Fruit fly (Drosophila melanogaster) whole organism, embryonic: Measurements from ENCODE around the gene CG12655.

Experiments used
- ATbp ChIP-seq: fragments of 200-800 bp; sonication (Bioruptor generic); optimal IDR thresholded peaks from 2 replicates; lab custom pipeline; 2017; ENCODE audit warnings: missing biosample characterization, mild to moderate bottlenecking, missing genetic modification characterization, missing genetic modification reagents
- Antp ChIP-seq: fragments of 200-800 bp; sonication (Bioruptor generic); optimal IDR thresholded peaks from 3 replicates; lab custom pipeline; 2016; ENCODE audit warnings: missing biosample characterization, missing genetic modification characterization
- Atf6 ChIP-seq: fragments of 200-800 bp; sonication (Bioruptor generic); IDR thresholded peaks from 2 replicates; pipeline ENCODE4 v1.3.6; 2022; ENCODE audit warnings: missing biosample characterization, missing genetic modification characterization
- CG12155 ChIP-seq: fragments of 200-800 bp; sonication (Bioruptor generic); optimal IDR thresholded peaks from 3 replicates; lab custom pipeline; 2016; ENCODE audit warnings: missing biosample characterization, missing genetic modification characterization
- CG12219 ChIP-seq: fragments of 200-800 bp; sonication (Bioruptor generic); optimal IDR thresholded peaks from 3 replicates; lab custom pipeline; 2018; ENCODE audit warnings: missing biosample characterization, mild to moderate bottlenecking, missing genetic modification characterization
- CG1233 ChIP-seq: fragments of 200-800 bp; sonication (Bioruptor generic); optimal IDR thresholded peaks from 4 replicates; lab custom pipeline; 2018; ENCODE audit warnings: missing biosample characterization, mild to moderate bottlenecking, missing genetic modification characterization
- CG12659 ChIP-seq: fragments of 200-800 bp; sonication (Bioruptor generic); optimal IDR thresholded peaks from 3 replicates; lab custom pipeline; 2017; ENCODE audit warnings: mild to moderate bottlenecking, missing biosample characterization, missing genetic modification reagents, missing genetic modification characterization
- CG12942 ChIP-seq: fragments of 200-800 bp; sonication (Bioruptor generic); optimal IDR thresholded peaks from 3 replicates; lab custom pipeline; 2016; ENCODE audit warnings: missing biosample characterization, missing genetic modification characterization
- CG14014 ChIP-seq: fragments of 200-800 bp; sonication (Bioruptor generic); IDR thresholded peaks from 2 replicates; pipeline ENCODE4 v1.3.6; 2022; ENCODE audit warnings: missing biosample characterization, missing genetic modification characterization
- CG14050 ChIP-seq: fragments of 200-800 bp; sonication (Bioruptor generic); IDR thresholded peaks from 3 replicates; pipeline ENCODE4 v1.3.6; 2022; ENCODE audit warnings: missing biosample characterization, missing genetic modification characterization
- CG17385 ChIP-seq: fragments of 200-800 bp; sonication (Bioruptor generic); optimal IDR thresholded peaks from 3 replicates; lab custom pipeline; 2018; ENCODE audit warnings: missing biosample characterization, mild to moderate bottlenecking, missing genetic modification characterization
- CG17802 ChIP-seq: fragments of 200-800 bp; sonication (Bioruptor generic); optimal IDR thresholded peaks from 2 replicates; lab custom pipeline; 2018; ENCODE audit warnings: missing biosample characterization, mild to moderate bottlenecking, missing genetic modification characterization, moderate library complexity
- CG18619 ChIP-seq: fragments of 200-800 bp; sonication (Bioruptor generic); optimal IDR thresholded peaks from 3 replicates; lab custom pipeline; 2017; ENCODE audit warnings: missing biosample characterization, mild to moderate bottlenecking, missing genetic modification characterization
- CG30403 ChIP-seq: fragments of 200-800 bp; sonication (Bioruptor generic); optimal IDR thresholded peaks from 3 replicates; lab custom pipeline; 2016; ENCODE audit warnings: missing biosample characterization, missing genetic modification characterization
- CG32532 ChIP-seq: fragments of 200-800 bp; sonication (Bioruptor generic); IDR thresholded peaks from 2 replicates; pipeline ENCODE4 v1.3.6; 2022; ENCODE audit warnings: missing biosample characterization, missing genetic modification characterization
- CG32772 ChIP-seq: fragments of 200-800 bp; sonication (Bioruptor generic); IDR thresholded peaks from 2 replicates; pipeline ENCODE4 v1.3.6; 2022; ENCODE audit warnings: missing biosample characterization, missing genetic modification characterization
- CG3407 ChIP-seq: fragments of 200-800 bp; sonication (Bioruptor generic); optimal IDR thresholded peaks from 2 replicates; lab custom pipeline; 2018; ENCODE audit warnings: missing biosample characterization, mild to moderate bottlenecking, missing genetic modification characterization
- CG4730 ChIP-seq: fragments of 200-800 bp; sonication (Bioruptor generic); IDR thresholded peaks from 2 replicates; pipeline ENCODE4 v1.3.6; 2022; ENCODE audit warnings: missing biosample characterization, missing genetic modification characterization
- CG8388 ChIP-seq: fragments of 200-800 bp; sonication (Bioruptor generic); optimal IDR thresholded peaks from 2 replicates; lab custom pipeline; 2019; ENCODE audit warnings: missing biosample characterization, mild to moderate bottlenecking, missing genetic modification characterization, moderate library complexity
- CG9215 ChIP-seq: fragments of 200-800 bp; sonication (Bioruptor generic); IDR thresholded peaks from 2 replicates; pipeline ENCODE4 v1.3.6; 2022; ENCODE audit warnings: missing biosample characterization, missing genetic modification characterization
- CTCF ChIP-seq: fragments of 200-800 bp; sonication (Bioruptor generic); optimal IDR thresholded peaks from 2 replicates; lab custom pipeline; 2017; ENCODE audit warnings: missing biosample characterization, mild to moderate bottlenecking, missing genetic modification characterization, moderate library complexity
- Camta ChIP-seq: fragments of 200-800 bp; sonication (Bioruptor generic); optimal IDR thresholded peaks from 2 replicates; lab custom pipeline; 2016; ENCODE audit warnings: missing biosample characterization, missing genetic modification characterization
- Chrac-16 ChIP-seq: fragments of 200-800 bp; sonication (Bioruptor generic); optimal IDR thresholded peaks from 3 replicates; lab custom pipeline; 2016; ENCODE audit warnings: missing biosample characterization, missing genetic modification characterization
- D19A ChIP-seq: fragments of 200-800 bp; optimal IDR thresholded peaks from 3 replicates; lab custom pipeline; 2019; ENCODE audit warnings: missing biosample characterization, mild to moderate bottlenecking, missing genetic modification characterization, moderate library complexity
- Dad ChIP-seq: fragments of 200-800 bp; sonication (Bioruptor generic); optimal IDR thresholded peaks from 3 replicates; lab custom pipeline; 2016; ENCODE audit warnings: missing biosample characterization, missing genetic modification characterization
- Dek ChIP-seq: fragments of 200-800 bp; sonication (Bioruptor generic); optimal IDR thresholded peaks from 3 replicates; lab custom pipeline; 2019; ENCODE audit warnings: missing biosample characterization, mild to moderate bottlenecking, missing genetic modification characterization, moderate library complexity
- Drgx ChIP-seq: fragments of 200-800 bp; sonication (Bioruptor generic); IDR thresholded peaks from 2 replicates; pipeline ENCODE4 v1.3.6; 2022; ENCODE audit warnings: missing biosample characterization, missing genetic modification characterization
- H2.0 ChIP-seq: fragments of 200-800 bp; sonication (Bioruptor generic); IDR thresholded peaks from 2 replicates; pipeline ENCODE4 v1.3.6; 2022; ENCODE audit warnings: missing biosample characterization, missing genetic modification characterization
- HLH54F ChIP-seq: fragments of 200-800 bp; sonication (Bioruptor generic); optimal IDR thresholded peaks from 3 replicates; lab custom pipeline; 2016; ENCODE audit warnings: missing biosample characterization, missing genetic modification characterization
- HmgZ ChIP-seq: fragments of 200-800 bp; sonication (Bioruptor generic); optimal IDR thresholded peaks from 2 replicates; lab custom pipeline; 2018; ENCODE audit warnings: missing biosample characterization, mild to moderate bottlenecking, missing genetic modification characterization
- MESR4 ChIP-seq: fragments of 200-800 bp; sonication (Bioruptor generic); optimal IDR thresholded peaks from 2 replicates; lab custom pipeline; 2018; ENCODE audit warnings: missing biosample characterization, mild to moderate bottlenecking, missing genetic modification characterization, moderate library complexity
- Med ChIP-seq: fragments of 200-800 bp; sonication (Bioruptor generic); peaks from one replicate; lab custom pipeline; 2016; ENCODE audit warnings: missing biosample characterization, missing genetic modification characterization, mild to moderate bottlenecking, inconsistent platforms, moderate library complexity
- Myb ChIP-seq: fragments of 200-800 bp; sonication (Bioruptor generic); optimal IDR thresholded peaks from 2 replicates; lab custom pipeline; 2016; ENCODE audit warnings: missing biosample characterization, missing genetic modification characterization
- Oli ChIP-seq: fragments of 200-800 bp; sonication (Bioruptor generic); optimal IDR thresholded peaks from 2 replicates; lab custom pipeline; 2018; ENCODE audit warnings: missing biosample characterization, mild to moderate bottlenecking, missing genetic modification characterization, moderate library complexity
- Side ChIP-seq: fragments of 200-800 bp; sonication (Bioruptor generic); optimal IDR thresholded peaks from 2 replicates; lab custom pipeline; 2016; ENCODE audit warnings: missing biosample characterization, missing genetic modification characterization
- Ssrp ChIP-seq: fragments of 200-800 bp; sonication (Bioruptor generic); optimal IDR thresholded peaks from 2 replicates; lab custom pipeline; 2018; ENCODE audit warnings: missing biosample characterization, mild to moderate bottlenecking, missing genetic modification characterization, moderate library complexity
- Tbp ChIP-seq: fragments of >200 bp; optimal IDR thresholded peaks from 2 replicates; lab custom pipeline; 2018; ENCODE audit warnings: missing biosample characterization, missing genetic modification characterization
- al ChIP-seq: fragments of 200-800 bp; sonication (Bioruptor generic); IDR thresholded peaks from 2 replicates; pipeline ENCODE4 v1.3.6; 2022; ENCODE audit warnings: missing biosample characterization, missing genetic modification characterization
- cad ChIP-seq: fragments of >200 bp; optimal IDR thresholded peaks from 2 replicates; lab custom pipeline; 2017; ENCODE audit warnings: missing biosample characterization, missing genetic modification characterization
- crol ChIP-seq: fragments of 200-800 bp; sonication (Bioruptor generic); IDR thresholded peaks from 2 replicates; pipeline ENCODE4 v1.3.6; 2022; ENCODE audit warnings: missing biosample characterization, missing genetic modification characterization
- eve ChIP-seq, 2 experiments: fragments of >200 bp; optimal IDR thresholded peaks; 2 replicates each; lab custom pipeline; 2017; ENCODE audit warnings: missing biosample characterization in 2 of 2, missing genetic modification characterization in 2 of 2
- fd3F ChIP-seq: fragments of 200-800 bp; sonication (Bioruptor generic); optimal IDR thresholded peaks from 2 replicates; lab custom pipeline; 2018; ENCODE audit warnings: missing biosample characterization, mild to moderate bottlenecking, missing genetic modification characterization, moderate library complexity
- grau ChIP-seq: fragments of 200-800 bp; optimal IDR thresholded peaks from 3 replicates; lab custom pipeline; 2019; ENCODE audit warnings: missing biosample characterization, mild to moderate bottlenecking, missing genetic modification characterization, moderate library complexity
- lab ChIP-seq: fragments of 200-800 bp; sonication (Bioruptor generic); optimal IDR thresholded peaks from 3 replicates; lab custom pipeline; 2017; ENCODE audit warnings: missing biosample characterization, missing genetic modification characterization, mild to moderate bottlenecking, moderate library complexity, missing genetic modification reagents
- nmo ChIP-seq: fragments of 200-800 bp; sonication (Bioruptor generic); optimal IDR thresholded peaks from 2 replicates; lab custom pipeline; 2018; ENCODE audit warnings: missing biosample characterization, mild to moderate bottlenecking, missing genetic modification characterization, moderate library complexity
- pan ChIP-seq, 4 experiments: fragments of >200 bp in 3 of 4; fragments of 200-800 bp in 1 of 4; sonication (Bioruptor generic) in 1 of 4; optimal IDR thresholded peaks in 3 of 4; IDR thresholded peaks in 1 of 4; 2 replicates each; pipeline versions ENCODE4 v1.3.6 to Lab custom; 2017 to 2022; ENCODE audit warnings: missing biosample characterization in 2 of 4, missing genetic modification characterization in 2 of 4, mixed read lengths in 1 of 4
- pzg ChIP-seq: fragments of 200-800 bp; sonication (Bioruptor generic); optimal IDR thresholded peaks from 3 replicates; lab custom pipeline; 2018; ENCODE audit warnings: missing biosample characterization, mild to moderate bottlenecking, missing genetic modification characterization, moderate library complexity
- tio ChIP-seq: fragments of 200-800 bp; sonication (Bioruptor generic); optimal IDR thresholded peaks from 2 replicates; lab custom pipeline; 2017; ENCODE audit warnings: missing biosample characterization, missing genetic modification characterization, inconsistent platforms
- trh ChIP-seq: fragments of 200-800 bp; sonication (Bioruptor generic); optimal IDR thresholded peaks from 2 replicates; lab custom pipeline; 2016; ENCODE audit warnings: missing biosample characterization, missing genetic modification characterization
- twi ChIP-seq: fragments of 200-800 bp; optimal IDR thresholded peaks from 2 replicates; lab custom pipeline; 2019; ENCODE audit warnings: missing biosample characterization, mild to moderate bottlenecking, missing genetic modification characterization, moderate library complexity
- unpg ChIP-seq: fragments of 200-800 bp; sonication (Bioruptor generic); optimal IDR thresholded peaks from 3 replicates; lab custom pipeline; 2018; ENCODE audit warnings: missing biosample characterization, mild to moderate bottlenecking, missing genetic modification characterization, moderate library complexity

The CG12655 gene

DNA sequence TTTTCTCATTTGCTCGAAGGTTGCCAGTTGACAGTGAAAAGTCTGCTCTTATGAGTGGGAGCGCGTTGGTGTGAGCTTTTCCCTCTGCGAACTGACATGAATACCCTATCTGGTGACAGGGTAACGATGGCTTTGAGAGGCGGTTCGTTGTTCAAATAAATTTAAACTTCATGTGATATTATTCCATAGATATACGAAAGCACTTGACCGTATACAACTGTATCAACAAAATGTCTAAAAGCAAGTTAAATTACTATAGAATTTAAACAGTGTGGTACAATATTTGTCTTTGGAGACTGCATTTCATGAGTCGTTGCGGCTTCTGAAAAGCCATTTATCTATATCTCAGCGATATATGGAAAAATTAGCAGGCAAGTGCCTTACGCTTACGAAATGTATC, 5.0 kb upstream of the CG12655 start (continued):
- TF ChIP-seq CG3407 (GFP tag; lab: Kevin White, UChicago) (no peak), CG14014 (no peak), HLH54F (GFP tag; lab: Kevin White, UChicago) (peak; percentile 23), D19A (tag; lab: Kevin White, UChicago) (peak; percentile 79), CG30403 (GFP tag; lab: Kevin White, UChicago) (peak; percentile 41), trh (GFP tag; lab: Kevin White, UChicago) (no peak), Chrac-16 (GFP tag; lab: Kevin White, UChicago) (peak; percentile 17), nmo (peak; percentile 42), unpg (GFP tag; lab: Kevin White, UChicago) (peak; percentile 53), CG14050 (GFP tag; lab: Robert Waterston, UW) (peak; percentile 48; the same call in 1 of the 3 replicates), CG18619 (GFP tag; lab: Kevin White, UChicago) (peak; percentile 39), MESR4 (no peak), CG4730 (no peak), CG32532 (GFP tag; lab: Robert Waterston, UW) (0 out of 2 replicates have a peak, but pooled peaks have one; percentile 17), pan (optimal IDR thresholded peaks at IDR 0.05; lab: Kevin White, UChicago) (no peak), pan (GFP tag; optimal IDR thresholded peaks at IDR 0.05 in 1 of 2, IDR thresholded peaks at IDR 0.05 in 1 of 2) (peak in 1 of 2 experiments; percentile 62), Oli (tag; lab: Kevin White, UChicago) (peak; percentile 59), twi (tag; lab: Kevin White, UChicago) (no peak), Drgx (GFP tag; lab: Robert Waterston, UW) (no peak), cad (GFP tag; lab: Kevin White, UChicago) (no peak), tio (peak; percentile 36), CG17385 (GFP tag; lab: Kevin White, UChicago) (peak; percentile 31), Camta (GFP tag; lab: Kevin White, UChicago) (peak; percentile 19), CG32772 (no peak), HmgZ (tag; lab: Kevin White, UChicago) (peak; percentile 13), Ssrp (tag; lab: Kevin White, UChicago) (peak; percentile 27), CG12659 (GFP tag; lab: Kevin White, UChicago) (peak; percentile 23), CG8388 (GFP tag; lab: Kevin White, UChicago) (peak; percentile 16), al (GFP tag; lab: Robert Waterston, UW) (peak; percentile 40), pzg (GFP tag; lab: Kevin White, UChicago) (no peak), eve (GFP tag; optimal IDR thresholded peaks at IDR 0.05; lab: Kevin White, UChicago) (peak in 1 of 2 experiments; percentile 5), CG17802 (tag; lab: Kevin White, UChicago) (no peak), H2.0 (GFP tag; lab: Robert Waterston, UW) (peak; percentile 51), Side (GFP tag; lab: Kevin White, UChicago) (peak; percentile 2), CG9215 (0 out of 2 replicates have a peak, but pooled peaks have one; percentile 27), grau (peak; percentile 62), crol (GFP tag; lab: Robert Waterston, UW) (no peak), CG12155 (peak; percentile 11), Antp (GFP tag; lab: Kevin White, UChicago) (peak; percentile 34), Med (GFP tag; lab: Kevin White, UChicago) (peak; percentile 85), CG12942 (peak; percentile 0), Atf6 (0 out of 2 replicates have a peak, but pooled peaks have one; percentile 21), ATbp (GFP tag; lab: Kevin White, UChicago) (peak; percentile 20), CG12219 (peak; percentile 25), CG1233 (GFP tag; lab: Kevin White, UChicago) (peak; percentile 7), Dad (no peak), Myb (GFP tag; lab: Kevin White, UChicago) (peak; percentile 18), fd3F (GFP tag; lab: Kevin White, UChicago) (peak; percentile 44), lab (peak; percentile 47), Tbp (GFP tag; lab: Kevin White, UChicago) (no peak), Dek (peak; percentile 39), CTCF (GFP tag; lab: Kevin White, UChicago) (no peak)
